Worm (Caenorhabditis elegans) whole organism, L4 larva: ENCODE data around the gene twk-3.

Source experiments
- F26F4.8 ChIP-seq: fragments of 200-800 bp; sonication (Bioruptor generic); conservative IDR thresholded peaks from 2 replicates; pipeline ENCODE4 v1.3.6; 2022; ENCODE audit warnings: missing genetic modification characterization, missing compliant biosample characterization
- T26A8.4 ChIP-seq: fragments of 200-800 bp; sonication (Bioruptor generic); IDR thresholded peaks from 2 replicates; pipeline ENCODE4 v1.3.6; 2022; ENCODE audit warnings: missing genetic modification characterization, missing compliant biosample characterization
- Y48G9A.11 ChIP-seq: fragments of 200-800 bp; sonication (Bioruptor generic); IDR thresholded peaks from 2 replicates; pipeline ENCODE4 v1.3.6; 2022; ENCODE audit warnings: missing genetic modification reagents, missing genetic modification characterization, missing compliant biosample characterization
- Y5F2A.4 ChIP-seq: fragments of 200-800 bp; sonication (Bioruptor generic); optimal IDR thresholded peaks from 2 replicates; lab custom pipeline; 2018; ENCODE audit warnings: mild to moderate bottlenecking, missing genetic modification characterization, missing compliant biosample characterization
- Y75B8A.6 ChIP-seq: fragments of 200-800 bp; sonication (Bioruptor generic); IDR thresholded peaks from 2 replicates; pipeline ENCODE4 v1.3.6; 2022; ENCODE audit warnings: missing genetic modification reagents, missing genetic modification characterization, missing compliant biosample characterization
- aly-2 ChIP-seq: sonication (generic microtip); optimal IDR thresholded peaks from 2 replicates; lab custom pipeline; 2018; ENCODE audit warnings: missing biosample characterization, missing genetic modification characterization
- ama-1 ChIP-seq: fragments of 150-350 bp; optimal IDR thresholded peaks from 2 replicates; lab custom pipeline; 2014; ENCODE audit warnings: inconsistent platforms, mixed read lengths
- ceh-28 ChIP-seq: fragments of 150-350 bp; optimal IDR thresholded peaks from 2 replicates; lab custom pipeline; 2014; ENCODE audit warnings: missing biosample characterization, missing genetic modification reagents, missing genetic modification characterization
- ceh-32 ChIP-seq: sonication (generic microtip); optimal IDR thresholded peaks from 2 replicates; lab custom pipeline; 2016; ENCODE audit warnings: mild to moderate bottlenecking, missing genetic modification characterization, missing compliant biosample characterization; ENCODE audit not compliant: poor library complexity
- ceh-62 ChIP-seq: sonication (generic microtip); optimal IDR thresholded peaks from 2 replicates; lab custom pipeline; 2017; ENCODE audit warnings: missing biosample characterization, missing genetic modification characterization
- ces-1 ChIP-seq: fragments of 150-350 bp; sonication (generic microtip); optimal IDR thresholded peaks from 4 replicates; lab custom pipeline; 2014; ENCODE audit warnings: missing biosample characterization, missing genetic modification reagents, missing genetic modification characterization
- dmd-6 ChIP-seq: fragments of 200-800 bp; sonication (Bioruptor generic); IDR thresholded peaks from 2 replicates; pipeline ENCODE4 v1.3.6; 2022; ENCODE audit warnings: missing genetic modification reagents, missing genetic modification characterization, missing compliant biosample characterization
- dmd-9 ChIP-seq: fragments of 200-800 bp; sonication (Bioruptor generic); IDR thresholded peaks from 2 replicates; pipeline ENCODE4 v1.3.6; 2022; ENCODE audit warnings: missing genetic modification reagents, missing genetic modification characterization, missing compliant biosample characterization
- duxl-1 ChIP-seq: sonication (generic microtip); optimal IDR thresholded peaks from 2 replicates; lab custom pipeline; 2016; ENCODE audit warnings: mild to moderate bottlenecking, missing genetic modification characterization, moderate library complexity, missing compliant biosample characterization; ENCODE audit not compliant: poor library complexity
- dve-1 ChIP-seq: sonication (generic microtip); optimal IDR thresholded peaks from 2 replicates; lab custom pipeline; 2017; ENCODE audit warnings: antibody characterized with exemption, mild to moderate bottlenecking, missing genetic modification characterization, missing compliant biosample characterization; ENCODE audit not compliant: insufficient read depth
- egl-27 ChIP-seq: sonication (generic microtip); optimal IDR thresholded peaks from 3 replicates; lab custom pipeline; 2017; ENCODE audit warnings: missing biosample characterization, missing genetic modification reagents, missing genetic modification characterization
- hif-1 ChIP-seq, 2 experiments: sonication (generic microtip); optimal IDR thresholded peaks; 2 replicates each; lab custom pipeline; 2016 to 2017; ENCODE audit warnings: missing compliant biosample characterization in 2 of 2, missing genetic modification characterization in 2 of 2, missing genetic modification reagents in 2 of 2, missing genotype in 2 of 2, mild to moderate bottlenecking in 1 of 2
- jun-1 ChIP-seq: fragments of 150-350 bp; optimal IDR thresholded peaks from 2 replicates; lab custom pipeline; 2014; ENCODE audit warnings: missing biosample characterization, missing genetic modification reagents, missing genetic modification characterization
- lim-7 ChIP-seq: fragments of 200-800 bp; sonication (Bioruptor generic); IDR thresholded peaks from 2 replicates; pipeline ENCODE4 v1.3.6; 2022; ENCODE audit warnings: missing genetic modification characterization, missing compliant biosample characterization
- lin-1 ChIP-seq: fragments of 200-800 bp; sonication (Bioruptor generic); IDR thresholded peaks from 2 replicates; pipeline ENCODE4 v1.3.6; 2022; ENCODE audit warnings: missing genetic modification reagents, missing genetic modification characterization, missing compliant biosample characterization
- lin-39 ChIP-seq: fragments of 150-350 bp; optimal IDR thresholded peaks from 2 replicates; lab custom pipeline; 2014; ENCODE audit warnings: missing biosample characterization, missing genetic modification reagents, missing genetic modification characterization
- lir-3 ChIP-seq: sonication (generic microtip); optimal IDR thresholded peaks from 2 replicates; lab custom pipeline; 2016; ENCODE audit warnings: mild to moderate bottlenecking, missing genetic modification characterization, missing compliant biosample characterization
- lsy-2 ChIP-seq, 2 experiments: fragments of 150-350 bp in 1 of 2; sonication (generic microtip) in 1 of 2; optimal IDR thresholded peaks; 2 replicates each; lab custom pipeline; 2014 to 2017; ENCODE audit warnings: missing biosample characterization in 2 of 2, missing genetic modification characterization in 2 of 2
- mdt-29 ChIP-seq: fragments of 200-800 bp; sonication (Bioruptor generic); IDR thresholded peaks from 2 replicates; pipeline ENCODE4 v1.3.6; 2022; ENCODE audit warnings: missing genetic modification reagents, missing genetic modification characterization, missing compliant biosample characterization
- mep-1 ChIP-seq: fragments of 150-350 bp; sonication (generic microtip); optimal IDR thresholded peaks from 3 replicates; lab custom pipeline; 2014; ENCODE audit warnings: missing biosample characterization, missing genetic modification characterization
- mes-2 ChIP-seq: sonication (generic microtip); optimal IDR thresholded peaks from 2 replicates; lab custom pipeline; 2016; ENCODE audit warnings: missing genotype, mild to moderate bottlenecking, missing genetic modification characterization, missing compliant biosample characterization; ENCODE audit not compliant: poor library complexity, severe bottlenecking
- mxl-3 ChIP-seq: fragments of 200-800 bp; sonication (Bioruptor generic); optimal IDR thresholded peaks from 2 replicates; lab custom pipeline; 2018; ENCODE audit warnings: mild to moderate bottlenecking, missing genetic modification characterization, missing compliant biosample characterization
- nhr-102 ChIP-seq: sonication (generic microtip); optimal IDR thresholded peaks from 2 replicates; lab custom pipeline; 2016; ENCODE audit warnings: mild to moderate bottlenecking, missing genetic modification characterization, moderate library complexity, missing compliant biosample characterization
- nhr-11 ChIP-seq: fragments of 150-350 bp; optimal IDR thresholded peaks from 2 replicates; lab custom pipeline; 2014; ENCODE audit warnings: missing biosample characterization, missing genetic modification characterization
- nhr-111 ChIP-seq: fragments of 200-800 bp; sonication (Bioruptor generic); optimal IDR thresholded peaks from 2 replicates; lab custom pipeline; 2018; ENCODE audit warnings: mild to moderate bottlenecking, missing genetic modification characterization, missing compliant biosample characterization
- nhr-237 ChIP-seq: sonication (generic microtip); optimal IDR thresholded peaks from 2 replicates; lab custom pipeline; 2017; ENCODE audit warnings: missing biosample characterization, missing genetic modification characterization
- nhr-25 ChIP-seq: sonication (generic microtip); optimal IDR thresholded peaks from 2 replicates; lab custom pipeline; 2017; ENCODE audit warnings: missing genetic modification characterization, mild to moderate bottlenecking, missing compliant biosample characterization, antibody characterized with exemption, moderate library complexity, borderline replicate concordance; ENCODE audit not compliant: insufficient read depth
- nhr-28 ChIP-seq: fragments of 150-350 bp; optimal IDR thresholded peaks from 2 replicates; lab custom pipeline; 2014; ENCODE audit warnings: missing biosample characterization, missing genetic modification characterization
- nhr-48 ChIP-seq: sonication (generic microtip); optimal IDR thresholded peaks from 2 replicates; lab custom pipeline; 2016; ENCODE audit warnings: mild to moderate bottlenecking, missing genetic modification characterization, missing compliant biosample characterization
- nhr-6 ChIP-seq: fragments of 150-350 bp; optimal IDR thresholded peaks from 2 replicates; lab custom pipeline; 2014; ENCODE audit warnings: missing biosample characterization, missing genetic modification characterization
- nhr-76 ChIP-seq: fragments of 150-350 bp; optimal IDR thresholded peaks from 2 replicates; lab custom pipeline; 2014; ENCODE audit warnings: missing biosample characterization, missing genetic modification characterization
- nhr-77 ChIP-seq: fragments of 150-350 bp; optimal IDR thresholded peaks from 2 replicates; lab custom pipeline; 2014; ENCODE audit warnings: missing biosample characterization, missing genetic modification characterization
- pqm-1 ChIP-seq: sonication (generic microtip); optimal IDR thresholded peaks from 2 replicates; lab custom pipeline; 2017; ENCODE audit warnings: missing biosample characterization, missing genetic modification characterization
- rbr-2 ChIP-seq: sonication (generic microtip); optimal IDR thresholded peaks from 2 replicates; lab custom pipeline; 2016; ENCODE audit warnings: missing genotype, missing genetic modification characterization, missing compliant biosample characterization
- saeg-2 ChIP-seq: fragments of 200-800 bp; sonication (Bioruptor generic); IDR thresholded peaks from 2 replicates; pipeline ENCODE4 v1.3.6; 2022; ENCODE audit warnings: missing genetic modification reagents, missing genetic modification characterization, missing compliant biosample characterization
- sdz-12 ChIP-seq: fragments of 200-800 bp; sonication (Bioruptor generic); optimal IDR thresholded peaks from 2 replicates; lab custom pipeline; 2018; ENCODE audit warnings: mild to moderate bottlenecking, missing genetic modification characterization, missing compliant biosample characterization
- set-16 ChIP-seq: fragments of 200-800 bp; sonication (Bioruptor generic); IDR thresholded peaks from 2 replicates; pipeline ENCODE4 v1.3.6; 2022; ENCODE audit warnings: missing genetic modification reagents, missing genetic modification characterization, missing compliant biosample characterization
- snpc-4 ChIP-seq: fragments of 150-350 bp; optimal IDR thresholded peaks from 2 replicates; lab custom pipeline; 2014; ENCODE audit warnings: missing biosample characterization, missing genetic modification characterization
- tag-97 ChIP-seq: fragments of 200-800 bp; sonication (Bioruptor generic); IDR thresholded peaks from 2 replicates; pipeline ENCODE4 v1.3.6; 2022; ENCODE audit warnings: missing genetic modification characterization, missing compliant biosample characterization
- tra-1 ChIP-seq: fragments of 200-800 bp; sonication (Bioruptor generic); IDR thresholded peaks from 2 replicates; pipeline ENCODE4 v1.3.6; 2022; ENCODE audit warnings: missing genetic modification reagents, missing genetic modification characterization, missing compliant biosample characterization
- vab-7 ChIP-seq: fragments of 200-800 bp; sonication (Bioruptor generic); IDR thresholded peaks from 2 replicates; pipeline ENCODE4 v1.3.6; 2022; ENCODE audit warnings: missing genetic modification reagents, missing genetic modification characterization, missing compliant biosample characterization
- zfp-3 ChIP-seq: fragments of 200-800 bp; sonication (Bioruptor generic); conservative IDR thresholded peaks from 2 replicates; pipeline ENCODE4 v1.3.6; 2022; ENCODE audit warnings: missing genetic modification reagents, missing genetic modification characterization, missing compliant biosample characterization
- ztf-11 ChIP-seq: fragments of 150-350 bp; optimal IDR thresholded peaks from 2 replicates; lab custom pipeline; 2014; ENCODE audit warnings: missing biosample characterization, missing genetic modification characterization

The twk-3 gene

ce11 chrII:8185016-8185493 is 27.5 kb downstream of the twk-3 start, which contains the start of the genes mig-5 and cct-1 (continued):
- TF ChIP-seq mdt-29 (GFP tag; lab: Robert Waterston, UW) (peak; percentile 77), nhr-237 (tag; lab: Kevin White, UChicago) (peak; percentile 49), zfp-3 (peak; percentile 87), nhr-28 (tag; lab: Kevin White, UChicago) (peak; percentile 91), set-16 (GFP tag; lab: Robert Waterston, UW) (no peak), mes-2 (tag; lab: Kevin White, UChicago) (peak; percentile 98), nhr-77 (tag; lab: Kevin White, UChicago) (peak; percentile 98), nhr-76 (tag; lab: Kevin White, UChicago) (peak; percentile 2), ceh-62 (tag; lab: Kevin White, UChicago) (no peak), tra-1 (GFP tag; lab: Robert Waterston, UW) (peak; percentile 91), Y48G9A.11 (GFP tag; lab: Robert Waterston, UW) (peak; percentile 58), lin-39 (tag; lab: Kevin White, UChicago) (peak; percentile 83), dmd-6 (GFP tag; lab: Robert Waterston, UW) (peak; percentile 89), nhr-11 (tag; lab: Kevin White, UChicago) (peak; percentile 95), hif-1 (tag; optimal IDR thresholded peaks at IDR 0.05; lab: Kevin White, UChicago) (peak in 1 of 2 experiments; percentile 67), Y75B8A.6 (GFP tag; lab: Robert Waterston, UW) (no peak), lsy-2 (tag; optimal IDR thresholded peaks at IDR 0.05; lab: Kevin White, UChicago) (peak; percentile 99 to 100), jun-1 (peak; percentile 86), sdz-12 (GFP tag; lab: Kevin White, UChicago) (no peak), aly-2 (tag; lab: Kevin White, UChicago) (no peak), rbr-2 (tag; lab: Kevin White, UChicago) (peak; percentile 96), ceh-28 (tag; lab: Kevin White, UChicago) (peak; percentile 25), T26A8.4 (GFP tag; lab: Robert Waterston, UW) (peak; percentile 97), lin-1 (peak; percentile 85), saeg-2 (GFP tag; lab: Robert Waterston, UW) (peak; percentile 76; the same call in 1 of the 2 replicates), tag-97 (GFP tag; lab: Robert Waterston, UW) (no peak), nhr-25 (tag; lab: Kevin White, UChicago) (peak; percentile 93), ceh-32 (tag; lab: Kevin White, UChicago) (peak; percentile 53), ces-1 (GFP tag; lab: Kevin White, UChicago) (peak; percentile 72), mep-1 (tag; lab: Kevin White, UChicago) (peak; percentile 99), Y5F2A.4 (GFP tag; lab: Kevin White, UChicago) (peak; percentile 41), lim-7 (GFP tag; lab: Robert Waterston, UW) (no peak), lir-3 (tag; lab: Kevin White, UChicago) (peak; percentile 41), vab-7 (GFP tag; lab: Robert Waterston, UW) (0 out of 2 replicates have a peak, but pooled peaks have one; percentile 29), ama-1 (lab: Kevin White, UChicago) (no peak), pqm-1 (tag; lab: Kevin White, UChicago) (peak; percentile 62), snpc-4 (no peak), mxl-3 (GFP tag; lab: Kevin White, UChicago) (peak; percentile 56), nhr-6 (peak; percentile 98), nhr-111 (GFP tag; lab: Kevin White, UChicago) (no peak), dve-1 (peak; percentile 98), nhr-102 (tag; lab: Kevin White, UChicago) (peak; percentile 96), nhr-48 (tag; lab: Kevin White, UChicago) (peak; percentile 87), F26F4.8 (GFP tag; lab: Robert Waterston, UW) (no peak), duxl-1 (tag; lab: Kevin White, UChicago) (peak; percentile 92), dmd-9 (no peak), egl-27 (tag; lab: Kevin White, UChicago) (no peak), ztf-11 (tag; lab: Kevin White, UChicago) (no peak)
